Fruit fly (Drosophila melanogaster): ENCODE data around the gene gogo.

- TF ChIP-seq Myc (optimal IDR thresholded peaks at IDR 0.05) = no peak
- no peak for TF ChIP-seq psq (optimal IDR thresholded peaks at IDR 0.05)
- no peak for TF ChIP-seq h (optimal IDR thresholded peaks at IDR 0.05)
- no peak for TF ChIP-seq insv (optimal IDR thresholded peaks at IDR 0.05)
Observed at dm6 chr3L:20222617-20223016, 72.3 kb downstream of the gogo start.
